Fruit fly (Drosophila melanogaster) whole organism, wandering third instar larva: Measurements from ENCODE around the gene CG3597.

Experiments used
- Abd-B ChIP-seq: fragments of >200 bp; optimal IDR thresholded peaks from 2 replicates; lab custom pipeline; 2017; ENCODE audit warnings: missing biosample characterization, missing genetic modification characterization
- CG32264 ChIP-seq: fragments of 200-800 bp; sonication (Bioruptor generic); optimal IDR thresholded peaks from 2 replicates; lab custom pipeline; 2016; ENCODE audit warnings: missing biosample characterization, missing genetic modification characterization
- CG9705 ChIP-seq: fragments of 200-800 bp; sonication (Bioruptor generic); optimal IDR thresholded peaks from 2 replicates; lab custom pipeline; 2018; ENCODE audit warnings: missing biosample characterization, mild to moderate bottlenecking, missing genetic modification characterization
- CrebA ChIP-seq: fragments of 200-800 bp; sonication (Bioruptor generic); optimal IDR thresholded peaks from 2 replicates; lab custom pipeline; 2016; ENCODE audit warnings: missing biosample characterization, mild to moderate bottlenecking, missing genetic modification characterization, borderline replicate concordance
- Dfd ChIP-seq: fragments of >200 bp; optimal IDR thresholded peaks from 2 replicates; lab custom pipeline; 2017; ENCODE audit warnings: missing biosample characterization, missing genetic modification characterization
- Dif ChIP-seq: fragments of 200-275, 200-300 bp; sonication (Bioruptor generic); optimal IDR thresholded peaks from 2 replicates; lab custom pipeline; 2018; ENCODE audit warnings: missing biosample characterization, missing genetic modification characterization; ENCODE audit not compliant: partially characterized antibody
- GATAd ChIP-seq: sonication (Bioruptor generic); optimal IDR thresholded peaks from 2 replicates; lab custom pipeline; 2016; ENCODE audit warnings: missing biosample characterization, missing genetic modification characterization
- HLH106 ChIP-seq: fragments of 200-800 bp; optimal IDR thresholded peaks from 3 replicates; lab custom pipeline; 2019; ENCODE audit warnings: missing biosample characterization, mild to moderate bottlenecking, missing genetic modification characterization, moderate library complexity
- Hnf4 ChIP-seq: fragments of 200-800 bp; sonication (Bioruptor generic); optimal IDR thresholded peaks from 2 replicates; lab custom pipeline; 2016; ENCODE audit warnings: missing biosample characterization, mild to moderate bottlenecking, missing genetic modification characterization
- Hr78 ChIP-seq: fragments of >200 bp; optimal IDR thresholded peaks from 2 replicates; lab custom pipeline; 2017; ENCODE audit warnings: missing biosample characterization, missing genetic modification characterization
- Hr83 ChIP-seq: fragments of 200-300 bp; sonication (Bioruptor generic); optimal IDR thresholded peaks from 2 replicates; lab custom pipeline; 2016; ENCODE audit warnings: missing biosample characterization, mild to moderate bottlenecking, missing genetic modification characterization, moderate library complexity; ENCODE audit not compliant: poor library complexity, severe bottlenecking
- Jra ChIP-seq: sonication (Bioruptor generic); optimal IDR thresholded peaks from 2 replicates; lab custom pipeline; 2016; ENCODE audit warnings: missing biosample characterization, missing genetic modification characterization
- Mio ChIP-seq: sonication (Bioruptor generic); optimal IDR thresholded peaks from 2 replicates; lab custom pipeline; 2016; ENCODE audit warnings: missing biosample characterization, missing genetic modification characterization
- Myc ChIP-seq: fragments of >200 bp; optimal IDR thresholded peaks from 2 replicates; lab custom pipeline; 2017
- OdsH ChIP-seq: fragments of 200-800 bp; sonication (Bioruptor generic); optimal IDR thresholded peaks from 2 replicates; lab custom pipeline; 2016; ENCODE audit warnings: missing biosample characterization, mild to moderate bottlenecking, missing genetic modification characterization
- Rel ChIP-seq, 2 experiments: fragments of 200-800 bp; sonication (Bioruptor generic) in 1 of 2; optimal IDR thresholded peaks; 2 replicates in 1 of 2; 3 replicates in 1 of 2; lab custom pipeline; 2016 to 2019; ENCODE audit warnings: mild to moderate bottlenecking in 2 of 2, missing biosample characterization in 2 of 2, missing genetic modification characterization in 2 of 2, moderate library complexity in 1 of 2
- Sp1 ChIP-seq: fragments of 200-800 bp; sonication (Bioruptor generic); optimal IDR thresholded peaks from 3 replicates; lab custom pipeline; 2019; ENCODE audit warnings: missing biosample characterization, mild to moderate bottlenecking, missing genetic modification characterization, moderate library complexity
- br ChIP-seq: fragments of 200-800 bp; sonication (Bioruptor generic); optimal IDR thresholded peaks from 2 replicates; lab custom pipeline; 2016; ENCODE audit warnings: missing biosample characterization, missing genetic modification characterization
- brk ChIP-seq: fragments of 200-800 bp; sonication (Bioruptor generic); optimal IDR thresholded peaks from 2 replicates; lab custom pipeline; 2016; ENCODE audit warnings: missing biosample characterization, mild to moderate bottlenecking, missing genetic modification characterization
- dl ChIP-seq, 2 experiments: fragments of 175-275, 200-275 bp in 1 of 2; fragments of 200-275 bp in 1 of 2; sonication (Bioruptor generic); optimal IDR thresholded peaks; lab custom pipeline; 2018; ENCODE audit warnings: mild to moderate bottlenecking in 2 of 2, missing biosample characterization in 2 of 2, missing genetic modification characterization in 2 of 2, moderate library complexity in 2 of 2; ENCODE audit not compliant: partially characterized antibody in 2 of 2, insufficient read depth in 1 of 2
- dmrt93B ChIP-seq: fragments of 200-800 bp; sonication (Bioruptor generic); optimal IDR thresholded peaks from 2 replicates; lab custom pipeline; 2018; ENCODE audit warnings: missing biosample characterization, mild to moderate bottlenecking, missing genetic modification characterization
- dsf ChIP-seq: sonication (Bioruptor generic); optimal IDR thresholded peaks from 2 replicates; lab custom pipeline; 2016; ENCODE audit warnings: missing biosample characterization, missing genetic modification characterization, borderline replicate concordance
- ey ChIP-seq: fragments of 200-800 bp; sonication (Bioruptor generic); optimal IDR thresholded peaks from 2 replicates; lab custom pipeline; 2016; ENCODE audit warnings: missing biosample characterization, missing genetic modification characterization
- foxo ChIP-seq, 2 experiments: fragments of 200-800 bp; sonication (Bioruptor generic); optimal IDR thresholded peaks; 2 replicates in 1 of 2; 3 replicates in 1 of 2; lab custom pipeline; 2016 to 2017; ENCODE audit warnings: missing biosample characterization in 2 of 2, missing genetic modification characterization in 2 of 2
- fru ChIP-seq: fragments of 200-800 bp; sonication (Bioruptor generic); optimal IDR thresholded peaks from 3 replicates; lab custom pipeline; 2016; ENCODE audit warnings: missing biosample characterization, mild to moderate bottlenecking, missing genetic modification characterization
- h ChIP-seq: fragments of 200-800 bp; sonication (Bioruptor generic); optimal IDR thresholded peaks from 3 replicates; lab custom pipeline; 2016; ENCODE audit warnings: missing biosample characterization, mild to moderate bottlenecking, missing genetic modification characterization
- jim ChIP-seq: fragments of 175-275, 200-325 bp; sonication (Bioruptor generic); optimal IDR thresholded peaks from 2 replicates; lab custom pipeline; 2016; ENCODE audit warnings: missing biosample characterization, mild to moderate bottlenecking, missing genetic modification characterization
- pan ChIP-seq: fragments of >200 bp; optimal IDR thresholded peaks from 2 replicates; lab custom pipeline; 2017
- psq ChIP-seq: fragments of 200-800 bp; sonication (Bioruptor generic); optimal IDR thresholded peaks from 3 replicates; lab custom pipeline; 2017; ENCODE audit warnings: missing biosample characterization, mild to moderate bottlenecking, missing genetic modification characterization, moderate library complexity
- rgr ChIP-seq: fragments of 200-800 bp; sonication (Bioruptor generic); optimal IDR thresholded peaks from 3 replicates; lab custom pipeline; 2016; ENCODE audit warnings: missing biosample characterization, mild to moderate bottlenecking, missing genetic modification characterization
- sage ChIP-seq: fragments of 200-800 bp; sonication (Bioruptor generic); optimal IDR thresholded peaks from 2 replicates; lab custom pipeline; 2016; ENCODE audit warnings: missing biosample characterization, mild to moderate bottlenecking, missing genetic modification characterization
- tai ChIP-seq: sonication (Bioruptor generic); optimal IDR thresholded peaks from 2 replicates; lab custom pipeline; 2016; ENCODE audit warnings: missing biosample characterization, missing genetic modification characterization
- usp ChIP-seq: fragments of >200 bp; optimal IDR thresholded peaks from 2 replicates; lab custom pipeline; 2017; ENCODE audit warnings: missing biosample characterization, missing genetic modification characterization
- woc ChIP-seq: sonication (Bioruptor generic); optimal IDR thresholded peaks from 2 replicates; lab custom pipeline; 2016; ENCODE audit warnings: missing biosample characterization, mild to moderate bottlenecking, missing genetic modification characterization

CG3597 gene

dm6 chr2L:2370352-2370751 is 972 bp downstream of the CG3597 start:
- TF ChIP-seq Myc (lab: Kevin White, UChicago): no peak
- no peak for TF ChIP-seq Jra
- no peak for TF ChIP-seq dl (GFP tag; optimal IDR thresholded peaks at IDR 0.05; lab: Kevin White, UChicago; ENCODE audit: insufficient read depth in 1 of 2, partially characterized antibody in 2 of 2)
- TF ChIP-seq CG9705 (GFP tag; lab: Kevin White, UChicago): no peak
- TF ChIP-seq dsf (GFP tag; lab: Kevin White, UChicago): no peak

- TF ChIP-seq br (GFP tag; lab: Kevin White, UChicago): no peak
- no peak for TF ChIP-seq CrebA
- TF ChIP-seq HLH106 (tag; lab: Kevin White, UChicago): peak; percentile 46
- peak; percentile 17 for TF ChIP-seq h (GFP tag; lab: Kevin White, UChicago)
- no peak for TF ChIP-seq OdsH (GFP tag; lab: Kevin White, UChicago)
- TF ChIP-seq rgr (GFP tag; lab: Kevin White, UChicago): peak; percentile 26
- no peak for TF ChIP-seq Hr83 (GFP tag; lab: Kevin White, UChicago)
- peak; percentile 11 for TF ChIP-seq fru (GFP tag; lab: Kevin White, UChicago)
- TF ChIP-seq foxo (GFP tag; optimal IDR thresholded peaks at IDR 0.05; lab: Kevin White, UChicago): peak in 1 of 2 experiments; percentile 32
- no peak for TF ChIP-seq Sp1
- no peak for TF ChIP-seq GATAd (GFP tag; lab: Kevin White, UChicago)
- TF ChIP-seq sage: peak; percentile 7
These were observed 5.6 kb downstream of the CG3597 start for dm6 chr2L:2365655-2366214.

dm6 chr2L:2365077-2365651 is 6.2 kb downstream of the CG3597 start, which contains the start of the genes Rab5 and Axud1:
Rab5 (minus strand) TSS chr2L:2365273.
Axud1 (plus strand) TSS chr2L:2365345.
- TF ChIP-seq br (GFP tag; lab: Kevin White, UChicago) (no peak), ey (GFP tag; lab: Kevin White, UChicago) (no peak), h (GFP tag; lab: Kevin White, UChicago) (peak; percentile 17), tai (no peak), brk (peak; percentile 28), Myc (lab: Kevin White, UChicago) (no peak), foxo (GFP tag; optimal IDR thresholded peaks at IDR 0.05; lab: Kevin White, UChicago) (no peak), Hr83 (GFP tag; lab: Kevin White, UChicago) (peak; percentile 33), Jra (peak; percentile 45), fru (GFP tag; lab: Kevin White, UChicago) (peak; percentile 47)

dm6 chr2L:2364200-2364754 is 7.0 kb downstream of the CG3597 start:
- TF ChIP-seq rgr (GFP tag; lab: Kevin White, UChicago) (peak; percentile 6), fru (GFP tag; lab: Kevin White, UChicago) (no peak), Rel (GFP tag; optimal IDR thresholded peaks at IDR 0.05; lab: Kevin White, UChicago) (no peak), Rel (tag; optimal IDR thresholded peaks at IDR 0.05; lab: Kevin White, UChicago) (no peak), woc (peak; percentile 71), CrebA (no peak), dl (GFP tag; optimal IDR thresholded peaks at IDR 0.05; lab: Kevin White, UChicago; ENCODE audit: insufficient read depth in 1 of 2, partially characterized antibody in 2 of 2) (peak; percentile 23 to 35), Hr83 (GFP tag; lab: Kevin White, UChicago) (peak; percentile 32), Dif (GFP tag; lab: Kevin White, UChicago) (peak; percentile 55)

dm6 chr2L:2363626-2364147 is 7.6 kb downstream of the CG3597 start:
- no peak for TF ChIP-seq dl (GFP tag; optimal IDR thresholded peaks at IDR 0.05; lab: Kevin White, UChicago; ENCODE audit: insufficient read depth in 1 of 2, partially characterized antibody in 2 of 2)
- TF ChIP-seq brk: peak; percentile 93
- TF ChIP-seq HLH106 (tag; lab: Kevin White, UChicago): peak; percentile 97
- peak; percentile 96 for TF ChIP-seq sage
- peak; percentile 65 for TF ChIP-seq CG32264 (GFP tag; lab: Kevin White, UChicago)
- peak; percentile 91 for TF ChIP-seq dmrt93B
- peak; percentile 51 for TF ChIP-seq Hr83 (GFP tag; lab: Kevin White, UChicago)
- no peak for TF ChIP-seq pan (lab: Kevin White, UChicago)
- peak; percentile 96 for TF ChIP-seq h (GFP tag; lab: Kevin White, UChicago)
- TF ChIP-seq Jra: no peak
- peak; percentile 89 for TF ChIP-seq psq
- no peak for TF ChIP-seq Hr78 (GFP tag; lab: Kevin White, UChicago)
- TF ChIP-seq dsf (GFP tag; lab: Kevin White, UChicago): peak; percentile 41
- TF ChIP-seq CG9705 (GFP tag; lab: Kevin White, UChicago): peak; percentile 88
- no peak for TF ChIP-seq Dfd (GFP tag; lab: Kevin White, UChicago)
- no peak for TF ChIP-seq Abd-B (GFP tag; lab: Kevin White, UChicago)
- TF ChIP-seq Myc (lab: Kevin White, UChicago): no peak
- no peak for TF ChIP-seq jim
- peak; percentile 82 for TF ChIP-seq Hnf4
- peak; percentile 78 for TF ChIP-seq woc
- no peak for TF ChIP-seq Mio
- TF ChIP-seq OdsH (GFP tag; lab: Kevin White, UChicago): peak; percentile 92
- peak; percentile 97 for TF ChIP-seq Sp1
- TF ChIP-seq CrebA: no peak
- no peak for TF ChIP-seq usp (GFP tag; lab: Kevin White, UChicago)
- peak; percentile 94 for TF ChIP-seq Rel (GFP tag; optimal IDR thresholded peaks at IDR 0.05; lab: Kevin White, UChicago)
- peak; percentile 84 for TF ChIP-seq Rel (tag; optimal IDR thresholded peaks at IDR 0.05; lab: Kevin White, UChicago)
- peak; percentile 84 for TF ChIP-seq br (GFP tag; lab: Kevin White, UChicago)
